Worm (Caenorhabditis elegans) whole organism, L4 larva: ENCODE results near the gene F13H10.1.

Experiments used
- F37D6.2 ChIP-seq: sonication (generic microtip); optimal IDR thresholded peaks from 2 replicates; lab custom pipeline; 2016; ENCODE audit warnings: mild to moderate bottlenecking, missing genetic modification characterization, missing compliant biosample characterization
- F44E2.7 ChIP-seq: fragments of 200-800 bp; sonication (Bioruptor generic); IDR thresholded peaks from 2 replicates; pipeline ENCODE4 v2.1.2; 2022; ENCODE audit warnings: missing genetic modification characterization, missing compliant biosample characterization
- R02D3.7 ChIP-seq: fragments of 150-350 bp; sonication (generic microtip); optimal IDR thresholded peaks from 3 replicates; lab custom pipeline; 2014; ENCODE audit warnings: missing biosample characterization, missing genetic modification characterization
- T20F7.1 ChIP-seq: fragments of 200-800 bp; sonication (Bioruptor generic); optimal IDR thresholded peaks from 2 replicates; lab custom pipeline; 2018; ENCODE audit warnings: mild to moderate bottlenecking, missing genetic modification characterization, missing compliant biosample characterization
- T26A8.4 ChIP-seq: fragments of 200-800 bp; sonication (Bioruptor generic); IDR thresholded peaks from 2 replicates; pipeline ENCODE4 v1.3.6; 2022; ENCODE audit warnings: missing genetic modification characterization, missing compliant biosample characterization
- ama-1 ChIP-seq: fragments of 150-350 bp; optimal IDR thresholded peaks from 2 replicates; lab custom pipeline; 2014; ENCODE audit warnings: inconsistent platforms, mixed read lengths
- cey-2 ChIP-seq: sonication (generic microtip); optimal IDR thresholded peaks from 3 replicates; lab custom pipeline; 2017; ENCODE audit warnings: missing genetic modification characterization, mild to moderate bottlenecking, missing compliant biosample characterization, antibody characterized with exemption, borderline replicate concordance; ENCODE audit not compliant: insufficient read depth
- ctbp-1 ChIP-seq: fragments of 200-800 bp; sonication (Bioruptor generic); IDR thresholded peaks from 2 replicates; pipeline ENCODE4 v1.3.6; 2022; ENCODE audit warnings: missing genetic modification reagents, missing genetic modification characterization, missing compliant biosample characterization
- daf-16 ChIP-seq, 3 experiments: sonication (generic microtip); optimal IDR thresholded peaks; 2 replicates each; lab custom pipeline; 2016 to 2017; ENCODE audit warnings: missing genetic modification characterization in 3 of 3, missing genetic modification reagents in 3 of 3, mild to moderate bottlenecking in 2 of 3, missing compliant biosample characterization in 2 of 3, missing biosample characterization in 1 of 3, moderate library complexity in 1 of 3
- daf-8 ChIP-seq: fragments of 200-800 bp; sonication (Bioruptor generic); IDR thresholded peaks from 2 replicates; pipeline ENCODE4 v1.3.6; 2022; ENCODE audit warnings: missing genetic modification characterization, missing compliant biosample characterization
- dmd-9 ChIP-seq: fragments of 200-800 bp; sonication (Bioruptor generic); IDR thresholded peaks from 2 replicates; pipeline ENCODE4 v1.3.6; 2022; ENCODE audit warnings: missing genetic modification reagents, missing genetic modification characterization, missing compliant biosample characterization
- dpl-1 ChIP-seq: fragments of 150-350 bp; optimal IDR thresholded peaks from 2 replicates; lab custom pipeline; 2014; ENCODE audit warnings: missing biosample characterization, missing genetic modification reagents, missing genetic modification characterization
- egl-43 ChIP-seq: fragments of 200-800 bp; sonication (Bioruptor generic); IDR thresholded peaks from 2 replicates; pipeline ENCODE4 v1.3.6; 2022; ENCODE audit warnings: missing genetic modification reagents, missing genetic modification characterization, missing compliant biosample characterization
- fkh-10 ChIP-seq: fragments of 150-350 bp; optimal IDR thresholded peaks from 2 replicates; lab custom pipeline; 2014; ENCODE audit warnings: missing biosample characterization, missing genetic modification reagents, missing genetic modification characterization
- gei-8 ChIP-seq: fragments of 200-800 bp; sonication (Bioruptor generic); optimal IDR thresholded peaks from 2 replicates; lab custom pipeline; 2018; ENCODE audit warnings: mild to moderate bottlenecking, missing genetic modification characterization, missing compliant biosample characterization
- hif-1 ChIP-seq, 2 experiments: sonication (generic microtip); optimal IDR thresholded peaks; 2 replicates each; lab custom pipeline; 2016 to 2017; ENCODE audit warnings: missing compliant biosample characterization in 2 of 2, missing genetic modification characterization in 2 of 2, missing genetic modification reagents in 2 of 2, missing genotype in 2 of 2, mild to moderate bottlenecking in 1 of 2
- hlh-30 ChIP-seq: sonication (generic microtip); optimal IDR thresholded peaks from 2 replicates; lab custom pipeline; 2017; ENCODE audit warnings: antibody characterized with exemption, mild to moderate bottlenecking, missing genetic modification characterization, missing compliant biosample characterization; ENCODE audit not compliant: insufficient read depth
- hmg-1.1 ChIP-seq: fragments of 200-800 bp; sonication (Bioruptor generic); IDR thresholded peaks from 2 replicates; pipeline ENCODE4 v1.3.6; 2022; ENCODE audit warnings: missing genetic modification reagents, missing genetic modification characterization, missing compliant biosample characterization
- lim-7 ChIP-seq: fragments of 200-800 bp; sonication (Bioruptor generic); IDR thresholded peaks from 2 replicates; pipeline ENCODE4 v1.3.6; 2022; ENCODE audit warnings: missing genetic modification characterization, missing compliant biosample characterization
- lin-1 ChIP-seq: fragments of 200-800 bp; sonication (Bioruptor generic); IDR thresholded peaks from 2 replicates; pipeline ENCODE4 v1.3.6; 2022; ENCODE audit warnings: missing genetic modification reagents, missing genetic modification characterization, missing compliant biosample characterization
- lin-13 ChIP-seq: fragments of 150-350 bp; optimal IDR thresholded peaks from 2 replicates; lab custom pipeline; 2014; ENCODE audit warnings: missing biosample characterization, missing genetic modification reagents, missing genetic modification characterization
- lin-15B ChIP-seq: fragments of 150-350 bp; sonication (generic microtip); optimal IDR thresholded peaks from 3 replicates; lab custom pipeline; 2014; ENCODE audit warnings: missing biosample characterization, missing genetic modification characterization
- lin-38 ChIP-seq: fragments of 200-800 bp; sonication (Bioruptor generic); IDR thresholded peaks from 2 replicates; pipeline ENCODE4 v1.3.6; 2022; ENCODE audit warnings: missing genetic modification reagents, missing genetic modification characterization, missing compliant biosample characterization
- madf-9 ChIP-seq: fragments of 200-800 bp; sonication (Bioruptor generic); conservative IDR thresholded peaks from 2 replicates; pipeline ENCODE4 v1.3.6; 2022; ENCODE audit warnings: missing genetic modification reagents, missing genetic modification characterization, missing compliant biosample characterization
- mdl-1 ChIP-seq, 2 experiments: fragments of 150-350 bp in 1 of 2; sonication (generic microtip) in 1 of 2; optimal IDR thresholded peaks; 2 replicates each; lab custom pipeline; 2014 to 2017; ENCODE audit warnings: missing biosample characterization in 2 of 2, missing genetic modification characterization in 2 of 2
- nhr-10 ChIP-seq: fragments of 150-350 bp; optimal IDR thresholded peaks from 2 replicates; lab custom pipeline; 2014; ENCODE audit warnings: missing biosample characterization, missing genetic modification characterization
- nhr-11 ChIP-seq: fragments of 150-350 bp; optimal IDR thresholded peaks from 2 replicates; lab custom pipeline; 2014; ENCODE audit warnings: missing biosample characterization, missing genetic modification characterization
- nhr-111 ChIP-seq: fragments of 200-800 bp; sonication (Bioruptor generic); optimal IDR thresholded peaks from 2 replicates; lab custom pipeline; 2018; ENCODE audit warnings: mild to moderate bottlenecking, missing genetic modification characterization, missing compliant biosample characterization
- nhr-41 ChIP-seq: fragments of 200-800 bp; sonication (Bioruptor generic); IDR thresholded peaks from 2 replicates; pipeline ENCODE4 v1.3.6; 2022; ENCODE audit warnings: missing genetic modification reagents, missing genetic modification characterization, missing compliant biosample characterization
- nhr-42 ChIP-seq: fragments of 200-800 bp; sonication (Bioruptor generic); IDR thresholded peaks from 2 replicates; pipeline ENCODE4 v1.3.6; 2022; ENCODE audit warnings: missing genetic modification characterization, missing compliant biosample characterization
- nhr-48 ChIP-seq: sonication (generic microtip); optimal IDR thresholded peaks from 2 replicates; lab custom pipeline; 2016; ENCODE audit warnings: mild to moderate bottlenecking, missing genetic modification characterization, missing compliant biosample characterization
- nhr-6 ChIP-seq: fragments of 150-350 bp; optimal IDR thresholded peaks from 2 replicates; lab custom pipeline; 2014; ENCODE audit warnings: missing biosample characterization, missing genetic modification characterization
- nhr-76 ChIP-seq: fragments of 150-350 bp; optimal IDR thresholded peaks from 2 replicates; lab custom pipeline; 2014; ENCODE audit warnings: missing biosample characterization, missing genetic modification characterization
- pha-4 ChIP-seq, 2 experiments: fragments of 150-350 bp in 1 of 2; fragments of 200-800 bp in 1 of 2; sonication (Bioruptor generic) in 1 of 2; IDR thresholded peaks in 1 of 2; optimal IDR thresholded peaks in 1 of 2; 2 replicates each; pipeline versions ENCODE4 v1.3.6 to Lab custom; 2014 to 2022; ENCODE audit warnings: missing genetic modification characterization in 2 of 2, missing genetic modification reagents in 2 of 2, missing biosample characterization in 1 of 2, missing compliant biosample characterization in 1 of 2
- pqm-1 ChIP-seq: sonication (generic microtip); optimal IDR thresholded peaks from 2 replicates; lab custom pipeline; 2017; ENCODE audit warnings: missing biosample characterization, missing genetic modification characterization
- rbr-2 ChIP-seq: sonication (generic microtip); optimal IDR thresholded peaks from 2 replicates; lab custom pipeline; 2016; ENCODE audit warnings: missing genotype, missing genetic modification characterization, missing compliant biosample characterization
- sdz-12 ChIP-seq: fragments of 200-800 bp; sonication (Bioruptor generic); optimal IDR thresholded peaks from 2 replicates; lab custom pipeline; 2018; ENCODE audit warnings: mild to moderate bottlenecking, missing genetic modification characterization, missing compliant biosample characterization
- skn-1 ChIP-seq: fragments of 150-350 bp; optimal IDR thresholded peaks from 2 replicates; lab custom pipeline; 2014; ENCODE audit warnings: missing biosample characterization, missing genetic modification characterization
- snpc-1.2 ChIP-seq: fragments of 200-800 bp; sonication (Bioruptor generic); IDR thresholded peaks from 2 replicates; pipeline ENCODE4 v1.3.6; 2022; ENCODE audit warnings: missing genetic modification reagents, missing genetic modification characterization, missing compliant biosample characterization
- snpc-4 ChIP-seq: fragments of 150-350 bp; optimal IDR thresholded peaks from 2 replicates; lab custom pipeline; 2014; ENCODE audit warnings: missing biosample characterization, missing genetic modification characterization
- spr-1 ChIP-seq: sonication (generic microtip); optimal IDR thresholded peaks from 2 replicates; lab custom pipeline; 2016; ENCODE audit warnings: mild to moderate bottlenecking, missing genetic modification characterization, missing compliant biosample characterization
- spr-3 ChIP-seq: fragments of 200-800 bp; sonication (Bioruptor generic); optimal IDR thresholded peaks from 2 replicates; lab custom pipeline; 2018; ENCODE audit warnings: mild to moderate bottlenecking, missing genetic modification characterization, missing compliant biosample characterization
- tra-1 ChIP-seq: fragments of 200-800 bp; sonication (Bioruptor generic); IDR thresholded peaks from 2 replicates; pipeline ENCODE4 v1.3.6; 2022; ENCODE audit warnings: missing genetic modification reagents, missing genetic modification characterization, missing compliant biosample characterization
- unc-130 ChIP-seq: sonication (generic microtip); optimal IDR thresholded peaks from 2 replicates; lab custom pipeline; 2016; ENCODE audit warnings: missing genetic modification reagents, missing genetic modification characterization, missing compliant biosample characterization
- unc-39 ChIP-seq: sonication (generic microtip); optimal IDR thresholded peaks from 2 replicates; lab custom pipeline; 2017; ENCODE audit warnings: missing biosample characterization, missing genetic modification characterization
- vab-7 ChIP-seq: fragments of 200-800 bp; sonication (Bioruptor generic); IDR thresholded peaks from 2 replicates; pipeline ENCODE4 v1.3.6; 2022; ENCODE audit warnings: missing genetic modification reagents, missing genetic modification characterization, missing compliant biosample characterization
- zag-1 ChIP-seq: fragments of 150-350 bp; optimal IDR thresholded peaks from 2 replicates; lab custom pipeline; 2014; ENCODE audit warnings: missing biosample characterization, missing genetic modification characterization
- zfp-2 ChIP-seq: sonication (generic microtip); optimal IDR thresholded peaks from 2 replicates; lab custom pipeline; 2016; ENCODE audit warnings: mild to moderate bottlenecking, missing genetic modification characterization, missing compliant biosample characterization
- zfp-3 ChIP-seq: fragments of 200-800 bp; sonication (Bioruptor generic); conservative IDR thresholded peaks from 2 replicates; pipeline ENCODE4 v1.3.6; 2022; ENCODE audit warnings: missing genetic modification reagents, missing genetic modification characterization, missing compliant biosample characterization
- ztf-7 ChIP-seq: fragments of 150-350 bp; optimal IDR thresholded peaks from 2 replicates; lab custom pipeline; 2014; ENCODE audit warnings: missing biosample characterization, missing genetic modification characterization

F13H10.1 gene

ce11 chrIV:11021512-11022268 is 17.3 kb downstream of the F13H10.1 start, which contains the start of gene mogs-1 (continued):
- no peak for TF ChIP-seq lin-38 (GFP tag; lab: Robert Waterston, UW)
- TF ChIP-seq dpl-1 (GFP tag; lab: Kevin White, UChicago): no peak
- peak; percentile 38; the same call in 1 of the 2 replicates for TF ChIP-seq ctbp-1 (GFP tag; lab: Robert Waterston, UW)
- TF ChIP-seq tra-1 (GFP tag; lab: Robert Waterston, UW): 0 out of 2 replicates have a peak, but pooled peaks have one; percentile 5
- no peak for TF ChIP-seq zag-1 (tag; lab: Kevin White, UChicago)
- no peak for TF ChIP-seq ztf-7 (tag; lab: Kevin White, UChicago)
- TF ChIP-seq madf-9 (GFP tag; lab: Robert Waterston, UW): no peak
- peak; percentile 80 for TF ChIP-seq hlh-30 (tag; lab: Kevin White, UChicago)
- no peak for TF ChIP-seq F37D6.2 (tag; lab: Kevin White, UChicago)
- TF ChIP-seq nhr-41 (GFP tag; lab: Robert Waterston, UW): no peak
- no peak for TF ChIP-seq rbr-2 (tag; lab: Kevin White, UChicago)
- no peak for TF ChIP-seq F44E2.7 (GFP tag; lab: Robert Waterston, UW)
- no peak for TF ChIP-seq zfp-2 (tag; lab: Kevin White, UChicago)
- TF ChIP-seq T20F7.1 (GFP tag; lab: Kevin White, UChicago): no peak
- no peak for TF ChIP-seq egl-43
- TF ChIP-seq snpc-1.2 (GFP tag; lab: Robert Waterston, UW): no peak
- TF ChIP-seq ama-1 (lab: Kevin White, UChicago): no peak
- no peak for TF ChIP-seq nhr-11 (tag; lab: Kevin White, UChicago)
- TF ChIP-seq unc-130 (GFP tag; lab: Kevin White, UChicago): no peak
- TF ChIP-seq spr-3: no peak
- no peak for TF ChIP-seq lim-7 (GFP tag; lab: Robert Waterston, UW)
- no peak for TF ChIP-seq nhr-76 (tag; lab: Kevin White, UChicago)
- no peak for TF ChIP-seq nhr-6
- TF ChIP-seq sdz-12 (GFP tag; lab: Kevin White, UChicago): no peak
- no peak for TF ChIP-seq skn-1 (tag; lab: Kevin White, UChicago)
- no peak for TF ChIP-seq hif-1 (tag; optimal IDR thresholded peaks at IDR 0.05; lab: Kevin White, UChicago)
- peak in 1 of 2 experiments; percentile 87 for TF ChIP-seq mdl-1 (tag; optimal IDR thresholded peaks at IDR 0.05; lab: Kevin White, UChicago)
- peak; percentile 24 for TF ChIP-seq nhr-48 (tag; lab: Kevin White, UChicago)
- TF ChIP-seq T26A8.4 (GFP tag; lab: Robert Waterston, UW): no peak
- no peak for TF ChIP-seq daf-16 (GFP tag; optimal IDR thresholded peaks at IDR 0.05; lab: Kevin White, UChicago)
- TF ChIP-seq daf-16 (tag; optimal IDR thresholded peaks at IDR 0.05; lab: Kevin White, UChicago): peak; percentile 78
- TF ChIP-seq gei-8 (GFP tag; lab: Kevin White, UChicago): no peak
- no peak for TF ChIP-seq cey-2 (tag; lab: Kevin White, UChicago)
- no peak for TF ChIP-seq fkh-10 (GFP tag; lab: Kevin White, UChicago)
- TF ChIP-seq vab-7: no peak
- TF ChIP-seq spr-1 (tag; lab: Kevin White, UChicago): no peak
- 0 out of 2 replicates have a peak, but pooled peaks have one; percentile 36 for TF ChIP-seq nhr-42
- TF ChIP-seq snpc-4 (tag; lab: Kevin White, UChicago): no peak
- TF ChIP-seq hmg-1.1 (GFP tag; lab: Robert Waterston, UW): no peak
- TF ChIP-seq pqm-1 (tag; lab: Kevin White, UChicago): no peak

DNA sequence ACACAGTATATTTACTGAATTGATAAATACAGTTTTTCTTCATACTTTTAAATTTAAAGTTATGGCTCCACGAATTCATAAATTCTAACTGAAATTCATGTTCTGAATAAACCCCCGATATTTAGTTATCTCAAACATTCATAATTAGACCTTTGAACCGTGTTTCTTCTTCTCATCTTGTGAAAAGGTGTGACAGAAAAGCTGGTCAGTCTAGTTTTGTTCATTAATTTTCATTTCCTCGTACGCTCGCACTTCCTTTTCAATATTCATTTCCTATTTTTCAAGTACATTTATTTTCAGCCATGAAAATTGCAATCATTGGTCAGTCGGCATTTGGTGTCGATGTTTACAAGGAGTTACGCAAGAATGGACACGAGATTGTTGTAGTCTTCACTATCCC is 17.9 kb downstream of the F13H10.1 start, which contains the start of gene alh-3:
TSS of gene alh-3 (plus strand) at position 301 of the 400 bp plus-strand sequence.
- no peak for TF ChIP-seq dmd-9 (GFP tag; lab: Robert Waterston, UW)
- TF ChIP-seq unc-39 (tag; lab: Kevin White, UChicago): no peak
- no peak for TF ChIP-seq R02D3.7 (tag; lab: Kevin White, UChicago)
- TF ChIP-seq pha-4 (GFP tag; IDR thresholded peaks at IDR 0.05; lab: Robert Waterston, UW): no peak
- no peak for TF ChIP-seq pha-4 (tag; optimal IDR thresholded peaks at IDR 0.05; lab: Kevin White, UChicago)
- no peak for TF ChIP-seq nhr-111 (GFP tag; lab: Kevin White, UChicago)
- TF ChIP-seq dpl-1 (GFP tag; lab: Kevin White, UChicago): no peak
- no peak for TF ChIP-seq lin-1 (GFP tag; lab: Robert Waterston, UW)
- no peak for TF ChIP-seq lin-15B
- TF ChIP-seq nhr-10 (tag; lab: Kevin White, UChicago): no peak
- no peak for TF ChIP-seq lin-13 (GFP tag; lab: Kevin White, UChicago)
- no peak for TF ChIP-seq zfp-3
- no peak for TF ChIP-seq daf-8
- TF ChIP-seq nhr-41 (GFP tag; lab: Robert Waterston, UW): no peak
- no peak for TF ChIP-seq rbr-2 (tag; lab: Kevin White, UChicago)
